Fruit fly (Drosophila melanogaster) whole organism, prepupa: ENCODE data around the gene Pburs.

Experiments
- Blimp-1 ChIP-seq: fragments of 200-800 bp; sonication (Bioruptor generic); optimal IDR thresholded peaks from 3 replicates; lab custom pipeline; 2017; ENCODE audit warnings: missing biosample characterization, missing genetic modification characterization, mild to moderate bottlenecking, moderate library complexity, missing genetic modification reagents
- CG11294 ChIP-seq: fragments of 200-800 bp; sonication (Bioruptor generic); IDR thresholded peaks from 2 replicates; pipeline ENCODE4 v1.3.6; 2022; ENCODE audit warnings: missing biosample characterization, missing genetic modification characterization
- CG11762 ChIP-seq: fragments of 200-800 bp; sonication (Bioruptor generic); optimal IDR thresholded peaks from 3 replicates; lab custom pipeline; 2016; ENCODE audit warnings: missing biosample characterization, missing genetic modification characterization; ENCODE audit not compliant: insufficient read depth
- CG11902 ChIP-seq: fragments of 200-800 bp; sonication (Bioruptor generic); optimal IDR thresholded peaks from 3 replicates; lab custom pipeline; 2016; ENCODE audit warnings: missing biosample characterization, missing genetic modification characterization
- CG1621 ChIP-seq: fragments of 200-800 bp; sonication (Bioruptor generic); optimal IDR thresholded peaks from 3 replicates; lab custom pipeline; 2018; ENCODE audit warnings: missing biosample characterization, mild to moderate bottlenecking, missing genetic modification characterization
- CG16779 ChIP-seq: fragments of 200-800 bp; sonication (Bioruptor generic); optimal IDR thresholded peaks from 3 replicates; lab custom pipeline; 2017; ENCODE audit warnings: missing biosample characterization, mild to moderate bottlenecking, missing genetic modification characterization
- CG3032 ChIP-seq: fragments of 200-800 bp; optimal IDR thresholded peaks from 2 replicates; lab custom pipeline; 2019; ENCODE audit warnings: missing biosample characterization, mild to moderate bottlenecking, missing genetic modification characterization, moderate library complexity
- CG31627 ChIP-seq: fragments of 200-800 bp; sonication (Bioruptor generic); optimal IDR thresholded peaks from 3 replicates; lab custom pipeline; 2016; ENCODE audit warnings: missing biosample characterization, missing genetic modification characterization
- CG32006 ChIP-seq: fragments of 200-800 bp; sonication (Bioruptor generic); optimal IDR thresholded peaks from 3 replicates; lab custom pipeline; 2017; ENCODE audit warnings: missing biosample characterization, mild to moderate bottlenecking, missing genetic modification characterization
- CG34406 ChIP-seq: fragments of 200-800 bp; sonication (Bioruptor generic); optimal IDR thresholded peaks from 3 replicates; lab custom pipeline; 2016; ENCODE audit warnings: missing biosample characterization, missing genetic modification characterization
- CG4318 ChIP-seq: fragments of 200-800 bp; sonication (Bioruptor generic); optimal IDR thresholded peaks from 3 replicates; lab custom pipeline; 2017; ENCODE audit warnings: missing biosample characterization, mild to moderate bottlenecking, missing genetic modification characterization
- CG6163 ChIP-seq: fragments of 200-800 bp; sonication (Bioruptor generic); IDR thresholded peaks from 3 replicates; pipeline ENCODE4 v1.3.6; 2022; ENCODE audit warnings: missing biosample characterization, missing genetic modification characterization
- CG6276 ChIP-seq: fragments of 200-800 bp; sonication (Bioruptor generic); optimal IDR thresholded peaks from 2 replicates; lab custom pipeline; 2017; ENCODE audit warnings: missing biosample characterization, mild to moderate bottlenecking, missing genetic modification characterization
- CG6792 ChIP-seq: fragments of 200-800 bp; sonication (Bioruptor generic); optimal IDR thresholded peaks from 3 replicates; lab custom pipeline; 2016; ENCODE audit warnings: missing biosample characterization, missing genetic modification characterization
- CG6854 ChIP-seq: fragments of 200-800 bp; sonication (Bioruptor generic); optimal IDR thresholded peaks from 2 replicates; lab custom pipeline; 2017; ENCODE audit warnings: missing biosample characterization, mild to moderate bottlenecking, missing genetic modification characterization
- CG7368 ChIP-seq: fragments of 200-800 bp; sonication (Bioruptor generic); optimal IDR thresholded peaks from 3 replicates; lab custom pipeline; 2016; ENCODE audit warnings: missing biosample characterization, missing genetic modification characterization
- CG8119 ChIP-seq: fragments of 200-800 bp; sonication (Bioruptor generic); IDR thresholded peaks from 3 replicates; pipeline ENCODE4 v1.3.6; 2022; ENCODE audit warnings: missing biosample characterization, missing genetic modification characterization
- CG8319 ChIP-seq: fragments of 200-800 bp; sonication (Bioruptor generic); optimal IDR thresholded peaks from 3 replicates; lab custom pipeline; 2016; ENCODE audit warnings: missing biosample characterization, missing genetic modification characterization
- CG8632 ChIP-seq: fragments of 200-800 bp; sonication (Bioruptor generic); optimal IDR thresholded peaks from 3 replicates; lab custom pipeline; 2016; ENCODE audit warnings: missing biosample characterization, missing genetic modification characterization
- CG9139 ChIP-seq: fragments of 200-800 bp; sonication (Bioruptor generic); optimal IDR thresholded peaks from 3 replicates; lab custom pipeline; 2017; ENCODE audit warnings: missing biosample characterization, mild to moderate bottlenecking, missing genetic modification characterization
- Eip75B ChIP-seq: fragments of 200-800 bp; sonication (Bioruptor generic); optimal IDR thresholded peaks from 3 replicates; lab custom pipeline; 2016; ENCODE audit warnings: missing biosample characterization, missing genetic modification characterization
- Eip78C ChIP-seq: fragments of 200-800 bp; sonication (Bioruptor generic); peaks from one replicate; lab custom pipeline; 2016; ENCODE audit warnings: missing biosample characterization, missing genetic modification characterization
- Eip93F ChIP-seq: fragments of 200-800 bp; sonication (Bioruptor generic); optimal IDR thresholded peaks from 2 replicates; lab custom pipeline; 2016; ENCODE audit warnings: missing biosample characterization, mild to moderate bottlenecking, missing genetic modification characterization
- Ets21C ChIP-seq: fragments of 200-800 bp; sonication (Bioruptor generic); optimal IDR thresholded peaks from 3 replicates; lab custom pipeline; 2016; ENCODE audit warnings: missing biosample characterization, missing genetic modification characterization
- Ets96B ChIP-seq: fragments of 200-800 bp; optimal IDR thresholded peaks from 2 replicates; lab custom pipeline; 2019; ENCODE audit warnings: missing biosample characterization, mild to moderate bottlenecking, missing genetic modification characterization, moderate library complexity
- Gug ChIP-seq: fragments of 200-800 bp; sonication (Bioruptor generic); IDR thresholded peaks from 2 replicates; pipeline ENCODE4 v1.3.6; 2022; ENCODE audit warnings: missing biosample characterization, missing genetic modification characterization
- Hr38 ChIP-seq: sonication (Bioruptor generic); optimal IDR thresholded peaks from 2 replicates; lab custom pipeline; 2016; ENCODE audit warnings: missing biosample characterization, missing genetic modification characterization
- Hr39 ChIP-seq: fragments of 200-800 bp; sonication (Bioruptor generic); optimal IDR thresholded peaks from 2 replicates; lab custom pipeline; 2016; ENCODE audit warnings: missing biosample characterization, missing genetic modification characterization
- Hr4 ChIP-seq: fragments of 200-800 bp; sonication (Bioruptor generic); optimal IDR thresholded peaks from 3 replicates; lab custom pipeline; 2016; ENCODE audit warnings: missing biosample characterization, missing genetic modification characterization
- Lpt ChIP-seq: fragments of 200-800 bp; sonication (Bioruptor generic); optimal IDR thresholded peaks from 3 replicates; lab custom pipeline; 2016; ENCODE audit warnings: missing biosample characterization, missing genetic modification characterization
- OdsH ChIP-seq: fragments of 200-800 bp; sonication (Bioruptor generic); optimal IDR thresholded peaks from 3 replicates; lab custom pipeline; 2016; ENCODE audit warnings: missing biosample characterization, missing genetic modification characterization
- Smox ChIP-seq: fragments of 200-800 bp; sonication (Bioruptor generic); optimal IDR thresholded peaks from 3 replicates; lab custom pipeline; 2016; ENCODE audit warnings: missing biosample characterization, missing genetic modification characterization
- Sox102F ChIP-seq: fragments of 200-800 bp; sonication (Bioruptor generic); optimal IDR thresholded peaks from 2 replicates; lab custom pipeline; 2016; ENCODE audit warnings: missing biosample characterization, mild to moderate bottlenecking, missing genetic modification characterization
- Sox14 ChIP-seq: fragments of 200-800 bp; sonication (Bioruptor generic); optimal IDR thresholded peaks from 3 replicates; lab custom pipeline; 2016; ENCODE audit warnings: missing biosample characterization, missing genetic modification characterization
- acj6 ChIP-seq: fragments of 200-800 bp; sonication (Bioruptor generic); optimal IDR thresholded peaks from 3 replicates; lab custom pipeline; 2016; ENCODE audit warnings: missing biosample characterization, missing genetic modification characterization
- cyc ChIP-seq: fragments of 200-800 bp; sonication (Bioruptor generic); optimal IDR thresholded peaks from 3 replicates; lab custom pipeline; 2016; ENCODE audit warnings: missing biosample characterization, missing genetic modification characterization
- dac ChIP-seq: fragments of 200-800 bp; sonication (Bioruptor generic); optimal IDR thresholded peaks from 2 replicates; lab custom pipeline; 2017; ENCODE audit warnings: missing biosample characterization, mild to moderate bottlenecking, missing genetic modification characterization
- dsx ChIP-seq: fragments of 200-800 bp; optimal IDR thresholded peaks from 3 replicates; lab custom pipeline; 2019; ENCODE audit warnings: missing biosample characterization, mild to moderate bottlenecking, missing genetic modification characterization, moderate library complexity; ENCODE audit not compliant: poor library complexity, severe bottlenecking
- esn ChIP-seq: fragments of 200-800 bp; sonication (Bioruptor generic); optimal IDR thresholded peaks from 2 replicates; lab custom pipeline; 2016; ENCODE audit warnings: missing biosample characterization, mild to moderate bottlenecking, missing genetic modification characterization, moderate library complexity
- fd59A ChIP-seq: fragments of 200-800 bp; sonication (Bioruptor generic); optimal IDR thresholded peaks from 2 replicates; lab custom pipeline; 2017; ENCODE audit warnings: missing biosample characterization, mild to moderate bottlenecking, missing genetic modification characterization, missing genetic modification reagents
- fd85E ChIP-seq: fragments of 200-800 bp; sonication (Bioruptor generic); optimal IDR thresholded peaks from 3 replicates; lab custom pipeline; 2016; ENCODE audit warnings: missing biosample characterization, missing genetic modification characterization
- fkh ChIP-seq: fragments of 200-800 bp; sonication (Bioruptor generic); optimal IDR thresholded peaks from 3 replicates; lab custom pipeline; 2017; ENCODE audit warnings: missing biosample characterization, mild to moderate bottlenecking, missing genetic modification characterization, moderate library complexity
- lz ChIP-seq: fragments of 200-800 bp; sonication (Bioruptor generic); optimal IDR thresholded peaks from 3 replicates; lab custom pipeline; 2016; ENCODE audit warnings: missing biosample characterization, missing genetic modification characterization
- net ChIP-seq: fragments of 200-800 bp; sonication (Bioruptor generic); optimal IDR thresholded peaks from 3 replicates; lab custom pipeline; 2016; ENCODE audit warnings: missing biosample characterization, missing genetic modification characterization
- salr ChIP-seq, 2 experiments: fragments of 200-800 bp; sonication (Bioruptor generic); optimal IDR thresholded peaks; 3 replicates each; lab custom pipeline; 2016 to 2018; ENCODE audit warnings: missing biosample characterization in 2 of 2, missing genetic modification characterization in 2 of 2, mild to moderate bottlenecking in 1 of 2
- spab ChIP-seq: fragments of 200-800 bp; sonication (Bioruptor generic); optimal IDR thresholded peaks from 2 replicates; lab custom pipeline; 2017; ENCODE audit warnings: missing biosample characterization, mild to moderate bottlenecking, missing genetic modification characterization, missing genetic modification reagents
- ss ChIP-seq, 2 experiments: fragments of 200-800 bp; sonication (Bioruptor generic); optimal IDR thresholded peaks; 2 replicates in 1 of 2; 3 replicates in 1 of 2; lab custom pipeline; 2017 to 2018; ENCODE audit warnings: mild to moderate bottlenecking in 2 of 2, missing biosample characterization in 2 of 2, missing genetic modification characterization in 2 of 2, moderate library complexity in 1 of 2
- svp ChIP-seq: fragments of 200-800 bp; sonication (Bioruptor generic); peaks from one replicate; lab custom pipeline; 2016; ENCODE audit warnings: missing biosample characterization, missing genetic modification characterization
- topi ChIP-seq: fragments of 200-800 bp; sonication (Bioruptor generic); optimal IDR thresholded peaks from 3 replicates; lab custom pipeline; 2016; ENCODE audit warnings: missing biosample characterization, missing genetic modification characterization
- vri ChIP-seq: fragments of 200-800 bp; sonication (Bioruptor generic); optimal IDR thresholded peaks from 3 replicates; lab custom pipeline; 2016; ENCODE audit warnings: missing biosample characterization, mild to moderate bottlenecking, missing genetic modification characterization

Gene Pburs

DNA sequence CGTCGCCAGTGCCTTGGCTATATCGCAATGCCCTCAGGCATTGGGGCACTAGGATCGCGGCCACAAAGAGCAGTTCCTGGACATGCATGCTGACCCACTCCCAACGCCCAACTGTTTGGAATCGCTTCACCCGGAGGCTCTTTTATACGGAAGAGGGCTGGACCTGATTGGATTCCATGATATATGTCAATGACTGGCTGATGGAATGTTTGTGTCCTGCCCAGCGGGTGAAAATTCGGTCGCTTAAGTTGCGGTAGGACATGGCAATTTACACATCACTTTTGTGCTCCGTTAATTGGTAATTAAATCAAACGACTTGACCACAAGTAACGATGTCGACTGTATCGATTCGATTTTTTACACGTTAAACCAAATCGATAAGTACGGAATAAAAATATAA, at the start of gene Pburs:
Gene Pburs (minus strand): TSS at position 101 of the 400 bp plus-strand sequence.
- TF ChIP-seq Gug (GFP tag; lab: Robert Waterston, UW) (no peak), fd85E (GFP tag; lab: Kevin White, UChicago) (no peak), svp (GFP tag; lab: Kevin White, UChicago) (no peak), Ets21C (GFP tag; lab: Kevin White, UChicago) (no peak), Sox14 (no peak), CG11294 (GFP tag; lab: Robert Waterston, UW) (no peak)

DNA sequence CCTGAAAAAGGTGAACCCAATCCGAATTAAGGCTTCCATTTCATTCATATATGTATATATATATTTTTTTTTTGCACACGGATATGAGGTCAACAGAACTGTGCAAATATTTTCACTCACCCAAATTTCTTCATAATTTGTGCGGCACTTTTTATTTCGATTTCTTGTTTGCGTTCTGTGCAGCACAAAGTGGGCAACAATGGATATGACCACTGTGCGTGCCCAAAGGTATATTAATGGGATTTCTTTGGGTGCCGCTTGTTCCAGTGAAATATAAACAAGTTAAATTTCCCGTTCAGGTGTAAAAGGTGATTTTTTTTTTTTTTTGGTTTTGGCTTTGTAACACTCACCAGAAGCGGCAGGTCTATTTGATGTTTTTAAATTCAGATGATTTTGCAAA, 47.8 kb upstream of the Pburs start:
- TF ChIP-seq Lpt (GFP tag; lab: Kevin White, UChicago) (no peak), acj6 (GFP tag; lab: Kevin White, UChicago) (peak; percentile 28), Blimp-1 (GFP tag; lab: Kevin White, UChicago) (no peak), cyc (GFP tag; lab: Kevin White, UChicago) (no peak), CG31627 (GFP tag; lab: Kevin White, UChicago) (peak; percentile 28), Eip93F (no peak), Hr4 (GFP tag; lab: Kevin White, UChicago) (no peak), dsx (GFP tag; lab: Kevin White, UChicago) (no peak), CG8119 (no peak), ss (GFP tag; optimal IDR thresholded peaks at IDR 0.05; lab: Kevin White, UChicago) (no peak), Sox102F (GFP tag; lab: Kevin White, UChicago) (peak; percentile 20), Eip78C (peak; percentile 64), lz (GFP tag; lab: Kevin White, UChicago) (peak; percentile 25), CG6163 (GFP tag; lab: Robert Waterston, UW) (no peak), Sox14 (peak; percentile 9), CG11902 (GFP tag; lab: Kevin White, UChicago) (no peak), Smox (no peak), CG11294 (GFP tag; lab: Robert Waterston, UW) (no peak), vri (GFP tag; lab: Kevin White, UChicago) (no peak), CG9139 (no peak), CG8319 (GFP tag; lab: Kevin White, UChicago) (no peak), CG7368 (GFP tag; lab: Kevin White, UChicago) (no peak), esn (no peak), salr (GFP tag; optimal IDR thresholded peaks at IDR 0.05; lab: Kevin White, UChicago) (no peak), net (GFP tag; lab: Kevin White, UChicago) (no peak), CG8632 (peak; percentile 16), Eip75B (GFP tag; lab: Kevin White, UChicago) (no peak), Gug (GFP tag; lab: Robert Waterston, UW) (no peak), CG6854 (GFP tag; lab: Kevin White, UChicago) (no peak), Ets21C (GFP tag; lab: Kevin White, UChicago) (no peak), dac (GFP tag; lab: Kevin White, UChicago) (no peak), topi (GFP tag; lab: Kevin White, UChicago) (no peak), CG4318 (GFP tag; lab: Kevin White, UChicago) (no peak), CG16779 (tag; lab: Kevin White, UChicago) (no peak), Hr39 (GFP tag; lab: Kevin White, UChicago) (peak; percentile 24), fkh (GFP tag; lab: Kevin White, UChicago) (peak; percentile 21), CG6276 (GFP tag; lab: Kevin White, UChicago) (no peak), OdsH (peak; percentile 14), CG3032 (tag; lab: Kevin White, UChicago) (no peak), CG1621 (tag; lab: Kevin White, UChicago) (no peak), Ets96B (tag; lab: Kevin White, UChicago) (no peak), Hr38 (GFP tag; lab: Kevin White, UChicago) (no peak), CG11762 (no peak), CG6792 (peak; percentile 18), spab (no peak), CG34406 (GFP tag; lab: Kevin White, UChicago) (no peak), CG32006 (GFP tag; lab: Kevin White, UChicago) (no peak), fd59A (GFP tag; lab: Kevin White, UChicago) (no peak)
